Worm (Caenorhabditis elegans) whole organism, late embryonic: ENCODE results near the gene F59A1.18.

Experiments used
- C08G9.2 ChIP-seq: sonication (generic microtip); optimal IDR thresholded peaks from 2 replicates; lab custom pipeline; 2016; ENCODE audit warnings: mild to moderate bottlenecking, missing genetic modification characterization, moderate library complexity, missing compliant biosample characterization
- K09A11.1 ChIP-seq: sonication (generic microtip); optimal IDR thresholded peaks from 2 replicates; lab custom pipeline; 2017; ENCODE audit warnings: antibody characterized with exemption, mild to moderate bottlenecking, missing genetic modification characterization, missing compliant biosample characterization; ENCODE audit not compliant: insufficient read depth
- T23F11.4 ChIP-seq: fragments of 200-800 bp; sonication (Bioruptor generic); optimal IDR thresholded peaks from 2 replicates; lab custom pipeline; 2018; ENCODE audit warnings: mild to moderate bottlenecking, missing genetic modification characterization, missing compliant biosample characterization
- Y22D7AL.16 ChIP-seq: sonication (generic microtip); optimal IDR thresholded peaks from 2 replicates; lab custom pipeline; 2016; ENCODE audit warnings: missing genetic modification characterization, missing compliant biosample characterization
- ceh-14 ChIP-seq: sonication (generic microtip); optimal IDR thresholded peaks from 2 replicates; lab custom pipeline; 2016; ENCODE audit warnings: missing genotype, missing genetic modification characterization, missing compliant biosample characterization
- ceh-24 ChIP-seq: sonication (generic microtip); optimal IDR thresholded peaks from 2 replicates; lab custom pipeline; 2016; ENCODE audit warnings: mild to moderate bottlenecking, missing genetic modification characterization, missing compliant biosample characterization
- ceh-31 ChIP-seq: sonication (generic microtip); optimal IDR thresholded peaks from 2 replicates; lab custom pipeline; 2016; ENCODE audit warnings: missing genetic modification characterization, missing compliant biosample characterization
- ceh-6 ChIP-seq: fragments of 200-800 bp; sonication (Bioruptor generic); optimal IDR thresholded peaks from 2 replicates; lab custom pipeline; 2018; ENCODE audit warnings: mild to moderate bottlenecking, missing genetic modification characterization, missing compliant biosample characterization
- ceh-9 ChIP-seq: sonication (generic microtip); optimal IDR thresholded peaks from 2 replicates; lab custom pipeline; 2016; ENCODE audit warnings: mild to moderate bottlenecking, missing genetic modification characterization, inconsistent platforms, missing compliant biosample characterization
- dve-1 ChIP-seq: sonication (generic microtip); optimal IDR thresholded peaks from 2 replicates; lab custom pipeline; 2017; ENCODE audit warnings: antibody characterized with exemption, mild to moderate bottlenecking, missing genetic modification characterization, missing compliant biosample characterization
- elt-2 ChIP-seq: sonication (generic microtip); optimal IDR thresholded peaks from 2 replicates; lab custom pipeline; 2016; ENCODE audit warnings: missing genetic modification reagents, missing genetic modification characterization, missing compliant biosample characterization
- eyg-1 ChIP-seq: sonication (generic microtip); optimal IDR thresholded peaks from 2 replicates; lab custom pipeline; 2016; ENCODE audit warnings: missing genotype, missing genetic modification characterization, missing compliant biosample characterization
- fkh-6 ChIP-seq: sonication (generic microtip); optimal IDR thresholded peaks from 2 replicates; lab custom pipeline; 2016; ENCODE audit warnings: missing genetic modification characterization, missing compliant biosample characterization
- gmeb-2 ChIP-seq: sonication (generic microtip); optimal IDR thresholded peaks from 2 replicates; lab custom pipeline; 2016; ENCODE audit warnings: missing genetic modification characterization, inconsistent platforms, missing compliant biosample characterization
- hlh-13 ChIP-seq: fragments of 200-800 bp; sonication (Bioruptor generic); optimal IDR thresholded peaks from 2 replicates; lab custom pipeline; 2018; ENCODE audit warnings: mild to moderate bottlenecking, missing genetic modification characterization, missing compliant biosample characterization
- lim-6 ChIP-seq: sonication (generic microtip); optimal IDR thresholded peaks from 2 replicates; lab custom pipeline; 2016; ENCODE audit warnings: missing genetic modification characterization, missing compliant biosample characterization
- madf-2 ChIP-seq: sonication (generic microtip); optimal IDR thresholded peaks from 2 replicates; lab custom pipeline; 2017; ENCODE audit warnings: missing genetic modification characterization, missing compliant biosample characterization
- mec-3 ChIP-seq: sonication (generic microtip); optimal IDR thresholded peaks from 2 replicates; lab custom pipeline; 2016; ENCODE audit warnings: borderline replicate concordance, missing genetic modification characterization, missing compliant biosample characterization
- nfya-1 ChIP-seq: sonication (generic microtip); optimal IDR thresholded peaks from 2 replicates; lab custom pipeline; 2017; ENCODE audit warnings: missing genetic modification characterization, mild to moderate bottlenecking, missing compliant biosample characterization, antibody characterized with exemption, moderate library complexity
- nhr-232 ChIP-seq: sonication (generic microtip); optimal IDR thresholded peaks from 2 replicates; lab custom pipeline; 2016; ENCODE audit warnings: missing genetic modification characterization, missing compliant biosample characterization
- pat-9 ChIP-seq: fragments of 200-800 bp; sonication (Bioruptor generic); optimal IDR thresholded peaks from 2 replicates; lab custom pipeline; 2018; ENCODE audit warnings: mild to moderate bottlenecking, missing genetic modification characterization, moderate library complexity, missing compliant biosample characterization
- pax-1 ChIP-seq: fragments of 150-350 bp; optimal IDR thresholded peaks from 2 replicates; lab custom pipeline; 2014; ENCODE audit warnings: missing biosample characterization, missing genetic modification characterization
- pros-1 ChIP-seq: fragments of 150-350 bp; optimal IDR thresholded peaks from 2 replicates; lab custom pipeline; 2014; ENCODE audit warnings: missing biosample characterization, missing genetic modification reagents, missing genetic modification characterization
- ref-2 ChIP-seq: sonication (generic microtip); optimal IDR thresholded peaks from 2 replicates; lab custom pipeline; 2016; ENCODE audit warnings: missing genetic modification characterization, missing compliant biosample characterization
- rnt-1 ChIP-seq: sonication (generic microtip); optimal IDR thresholded peaks from 2 replicates; lab custom pipeline; 2016; ENCODE audit warnings: missing genetic modification characterization, missing compliant biosample characterization
- sox-2 ChIP-seq: fragments of 200-800 bp; sonication (Bioruptor generic); IDR thresholded peaks from 2 replicates; pipeline ENCODE4 v1.3.6; 2022; ENCODE audit warnings: missing genetic modification reagents, missing genetic modification characterization, missing compliant biosample characterization
- sox-4 ChIP-seq: sonication (generic microtip); optimal IDR thresholded peaks from 2 replicates; lab custom pipeline; 2017; ENCODE audit warnings: mild to moderate bottlenecking, missing genetic modification characterization, inconsistent platforms, missing compliant biosample characterization
- syd-9 ChIP-seq: sonication (generic microtip); optimal IDR thresholded peaks from 2 replicates; lab custom pipeline; 2016; ENCODE audit warnings: mild to moderate bottlenecking, missing genetic modification characterization, moderate library complexity, missing compliant biosample characterization
- tbx-2 ChIP-seq: sonication (generic microtip); optimal IDR thresholded peaks from 2 replicates; lab custom pipeline; 2016; ENCODE audit warnings: missing genetic modification characterization, missing compliant biosample characterization
- unc-86 ChIP-seq: sonication (generic microtip); optimal IDR thresholded peaks from 2 replicates; lab custom pipeline; 2016; ENCODE audit warnings: missing genetic modification characterization, missing compliant biosample characterization
- zip-5 ChIP-seq: sonication (generic microtip); optimal IDR thresholded peaks from 2 replicates; lab custom pipeline; 2016; ENCODE audit warnings: missing genetic modification characterization, missing compliant biosample characterization

Gene F59A1.18

ce11 chrV:17665906-17666305 is 20.8 kb downstream of the F59A1.18 start, which contains the start of gene F59A1.11:
Gene F59A1.11 (minus strand): TSS chrV:17666006.
- TF ChIP-seq mec-3 (tag; lab: Kevin White, UChicago) (no peak), pax-1 (tag; lab: Kevin White, UChicago) (no peak), zip-5 (tag; lab: Kevin White, UChicago) (no peak)

ce11 chrV:17664367-17664766 is 22.4 kb downstream of the F59A1.18 start:
- no peak for TF ChIP-seq eyg-1 (tag; lab: Kevin White, UChicago)
- no peak for TF ChIP-seq fkh-6 (tag; lab: Kevin White, UChicago)
- TF ChIP-seq tbx-2 (tag; lab: Kevin White, UChicago), result no peak
- no peak for TF ChIP-seq K09A11.1 (tag; lab: Kevin White, UChicago)
- TF ChIP-seq elt-2, result no peak
- no peak for TF ChIP-seq hlh-13 (GFP tag; lab: Kevin White, UChicago)
- no peak for TF ChIP-seq nhr-232 (tag; lab: Kevin White, UChicago)
- no peak for TF ChIP-seq ceh-6
- no peak for TF ChIP-seq dve-1 (tag; lab: Kevin White, UChicago)

- no peak for TF ChIP-seq lim-6 (tag; lab: Kevin White, UChicago)
- no peak for TF ChIP-seq madf-2 (tag; lab: Kevin White, UChicago)
- peak; percentile 90 for TF ChIP-seq elt-2
- TF ChIP-seq gmeb-2, result no peak
- TF ChIP-seq, all 69 proteins: peak for 1
These were observed 24.5 kb downstream of the F59A1.18 start for ce11 chrV:17662260-17662659.

- no peak for TF ChIP-seq dve-1 (tag; lab: Kevin White, UChicago)
- TF ChIP-seq tbx-2 (tag; lab: Kevin White, UChicago), result no peak
- no peak for TF ChIP-seq ceh-14 (tag; lab: Kevin White, UChicago)
- TF ChIP-seq Y22D7AL.16 (tag; lab: Kevin White, UChicago), result no peak
- TF ChIP-seq ceh-6, result no peak
- no peak for TF ChIP-seq pat-9
- TF ChIP-seq pros-1 (tag; lab: Kevin White, UChicago), result no peak
- no peak for TF ChIP-seq T23F11.4 (GFP tag; lab: Kevin White, UChicago)
- no peak for TF ChIP-seq ceh-24 (tag; lab: Kevin White, UChicago)
- no peak for TF ChIP-seq syd-9 (tag; lab: Kevin White, UChicago)
- TF ChIP-seq pax-1 (tag; lab: Kevin White, UChicago), result no peak
- no peak for TF ChIP-seq sox-2 (GFP tag; lab: Robert Waterston, UW)
- no peak for TF ChIP-seq C08G9.2
- no peak for TF ChIP-seq rnt-1 (tag; lab: Kevin White, UChicago)
- TF ChIP-seq unc-86 (tag; lab: Kevin White, UChicago), result no peak
- TF ChIP-seq nfya-1 (tag; lab: Kevin White, UChicago), result no peak
- TF ChIP-seq ceh-9 (tag; lab: Kevin White, UChicago), result no peak
- TF ChIP-seq ref-2 (tag; lab: Kevin White, UChicago), result no peak
- no peak for TF ChIP-seq mec-3 (tag; lab: Kevin White, UChicago)
These were observed 26.7 kb downstream of the F59A1.18 start, which contains the start of gene dgat-2 for ce11 chrV:17660003-17660402. Gene dgat-2 (plus strand): TSS chrV:17660303.

ce11 chrV:17659228-17659627 is 27.5 kb downstream of the F59A1.18 start, which contains the start of gene fbxa-108:
Gene fbxa-108 (minus strand): TSS chrV:17659385.
- TF ChIP-seq sox-4 (no peak), elt-2 (peak; percentile 92)

ce11 chrV:17658824-17659223 is 27.9 kb downstream of the F59A1.18 start:
- TF ChIP-seq ceh-31, result no peak
